Fruit fly (Drosophila melanogaster): ENCODE data around the gene dyw.

DNA sequence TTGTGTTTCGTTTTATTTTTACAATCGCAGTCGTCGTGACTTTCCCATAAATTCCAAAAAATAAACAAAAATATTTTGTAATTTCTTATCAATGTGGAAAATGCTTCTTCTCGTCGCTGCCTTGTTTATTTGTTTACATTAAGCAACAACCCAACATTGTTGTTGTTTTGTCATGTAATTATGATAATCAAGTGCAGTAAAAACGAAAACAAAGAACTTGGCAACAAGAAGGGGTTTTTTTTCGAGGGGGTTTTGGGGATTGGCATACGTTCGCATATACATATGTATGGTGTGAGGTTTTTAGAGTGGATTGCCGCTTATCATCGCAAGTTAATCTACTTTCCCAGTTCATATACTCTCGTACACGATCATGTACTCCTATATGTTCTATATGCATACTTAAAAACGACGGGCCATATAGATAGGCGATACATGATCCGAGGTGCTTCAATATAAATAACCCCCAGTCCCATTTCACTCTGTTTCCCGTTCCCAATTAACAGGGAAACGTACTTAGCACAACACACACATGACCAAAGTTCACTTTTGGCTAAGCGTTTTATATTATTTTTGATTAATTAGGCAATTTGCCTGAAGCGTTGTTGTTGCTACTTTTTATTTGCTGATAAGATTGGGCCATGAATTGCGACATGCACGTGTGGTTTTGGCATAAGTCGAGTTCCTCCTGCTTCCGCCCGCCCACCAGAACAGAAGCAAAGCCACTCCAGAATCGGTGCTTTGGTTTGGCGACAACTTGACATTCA is 40.0 kb downstream of the dyw start:
- TF ChIP-seq psq (optimal IDR thresholded peaks at IDR 0.05) (no peak), Myc (optimal IDR thresholded peaks at IDR 0.05) (no peak), h (optimal IDR thresholded peaks at IDR 0.05) (no peak), Sin3A (optimal IDR thresholded peaks at IDR 0.05) (no peak), insv (optimal IDR thresholded peaks at IDR 0.05) (no peak), ttk (optimal IDR thresholded peaks at IDR 0.05) (no peak)
